Worm (Caenorhabditis elegans): ENCODE measurements around the gene pigb-1.
A peak's percentile ranks its signal among the peaks of the same experiment; 100 is the strongest.

The pigb-1 gene

ce11 chrII:4992977-4993376, at the start of gene pigb-1:
Gene pigb-1, minus strand, starts transcription at chrII:4993077.
- TF ChIP-seq madf-3 (GFP tag; IDR thresholded peaks at IDR 0.05) (0 out of 2 replicates have a peak, but pooled peaks have one; percentile 11), tbp1 (GFP tag; optimal IDR thresholded peaks at IDR 0.05) (no peak)

- TF ChIP-seq dox-1 (GFP tag; IDR thresholded peaks at IDR 0.05) = no peak
- no peak for TF ChIP-seq nhr-27 (tag; optimal IDR thresholded peaks at IDR 0.05)
- no peak for TF ChIP-seq sdz-38 (tag; optimal IDR thresholded peaks at IDR 0.05)
- no peak for TF ChIP-seq madf-3 (GFP tag; IDR thresholded peaks at IDR 0.05)
- TF ChIP-seq Y56A3A.18 (GFP tag; IDR thresholded peaks at IDR 0.05) = no peak
- no peak for TF ChIP-seq nfya-2 (GFP tag; IDR thresholded peaks at IDR 0.05)
- TF ChIP-seq unc-62 (GFP tag; optimal IDR thresholded peaks at IDR 0.05) = no peak
- no peak for TF ChIP-seq aptf-2 (GFP tag; conservative IDR thresholded peaks at IDR 0.05)
- TF ChIP-seq snpc-1.1 (tag; optimal IDR thresholded peaks at IDR 0.05; ENCODE audit: insufficient read depth) = no peak
- TF ChIP-seq T26A5.8 (tag; optimal IDR thresholded peaks at IDR 0.05) = no peak
- TF ChIP-seq F39B2.1 (GFP tag; IDR thresholded peaks at IDR 0.05) = no peak
These were observed 49.6 kb upstream of the pigb-1 start for ce11 chrII:5042381-5042930.

ce11 chrII:5040631-5041156, 47.8 kb upstream of the pigb-1 start, which contains the start of gene F33G12.7:
Gene F33G12.7, minus strand, starts transcription at chrII:5040681.
- TF ChIP-seq cebp-1 (GFP tag; IDR thresholded peaks at IDR 0.05) = no peak
- no peak for TF ChIP-seq cebp-1 (tag; optimal IDR thresholded peaks at IDR 0.05)
- TF ChIP-seq lsl-1 (GFP tag; optimal IDR thresholded peaks at IDR 0.05) = peak; percentile 16

ce11 chrII:5039912-5040311, 47.0 kb upstream of the pigb-1 start, which contains the start of gene golg-2:
Gene golg-2, minus strand, starts transcription at chrII:5040091.
- TF ChIP-seq F23B12.7 (tag; optimal IDR thresholded peaks at IDR 0.05; ENCODE audit: insufficient read depth) = peak; percentile 18
- TF ChIP-seq ets-4 (GFP tag; optimal IDR thresholded peaks at IDR 0.05) = no peak

ce11 chrII:5036128-5036527, 43.3 kb upstream of the pigb-1 start, which contains the start of gene lrr-1:
Gene lrr-1, minus strand, starts transcription at chrII:5036439.
- TF ChIP-seq madf-6 (GFP tag; IDR thresholded peaks at IDR 0.05) (peak; percentile 43; the same call in 1 of the 2 replicates), efl-1 (GFP tag; optimal IDR thresholded peaks at IDR 0.05) (no peak), Y95B8A.8 (GFP tag; IDR thresholded peaks at IDR 0.05) (no peak)

ce11 chrII:5033935-5034334, 41.1 kb upstream of the pigb-1 start, which contains the start of gene F33G12.3:
Gene F33G12.3, minus strand, starts transcription at chrII:5034035.
- no peak for TF ChIP-seq zfh-2 (GFP tag; conservative IDR thresholded peaks at IDR 0.05)

ce11 chrII:5032669-5033068, 39.8 kb upstream of the pigb-1 start:
- TF ChIP-seq madf-10 (tag; optimal IDR thresholded peaks at IDR 0.05) = peak; percentile 36
- no peak for TF ChIP-seq gei-17 (GFP tag; optimal IDR thresholded peaks at IDR 0.05)
- peak; percentile 53 for TF ChIP-seq atf-7 (tag; optimal IDR thresholded peaks at IDR 0.05)
- TF ChIP-seq F49E8.2 (tag; optimal IDR thresholded peaks at IDR 0.05; ENCODE audit: insufficient read depth) = no peak
- TF ChIP-seq C17E4.6 (GFP tag; IDR thresholded peaks at IDR 0.05) = 0 out of 2 replicates have a peak, but pooled peaks have one; percentile 13
- TF ChIP-seq nfyb-1 (GFP tag; IDR thresholded peaks at IDR 0.05) = peak; percentile 87
- TF ChIP-seq die-1 (tag; optimal IDR thresholded peaks at IDR 0.05) = peak; percentile 81
- peak; percentile 69; the same call in 1 of the 2 replicates for TF ChIP-seq ceh-58 (GFP tag; IDR thresholded peaks at IDR 0.05)
- TF ChIP-seq mel-28 (tag; optimal IDR thresholded peaks at IDR 0.05; ENCODE audit: borderline replicate concordance) = no peak
- TF ChIP-seq pha-4 (tag; optimal IDR thresholded peaks at IDR 0.05) = no peak
- TF ChIP-seq akir-1 (GFP tag; optimal IDR thresholded peaks at IDR 0.05) = peak; percentile 48
- 0 out of 2 replicates have a peak, but pooled peaks have one; percentile 37 for TF ChIP-seq Y56A3A.18 (GFP tag; IDR thresholded peaks at IDR 0.05)
- peak in 1 of 2 experiments; percentile 1 for TF ChIP-seq let-607 (tag; optimal IDR thresholded peaks at IDR 0.05)
- peak; percentile 62 for TF ChIP-seq snpc-3.4 (tag; optimal IDR thresholded peaks at IDR 0.05)
- no peak for TF ChIP-seq F57C9.4 (tag; optimal IDR thresholded peaks at IDR 0.05)
- no peak for TF ChIP-seq hlh-26 (GFP tag; conservative IDR thresholded peaks at IDR 0.05)
- TF ChIP-seq sptf-2 (GFP tag; optimal IDR thresholded peaks at IDR 0.05) = peak; percentile 30

All from whole organism, young adult.